Fruit fly (Drosophila melanogaster) whole organism, pupa: ENCODE results near the gene CG32388.
A peak's percentile ranks its signal among the peaks of the same experiment; 100 is the strongest.

Experiments
- CG10348 ChIP-seq: fragments of 200-800 bp; sonication (Bioruptor generic); IDR thresholded peaks from 2 replicates; pipeline ENCODE4 v1.3.6; 2022; ENCODE audit warnings: missing biosample characterization, missing genetic modification characterization
- CG12605 ChIP-seq: fragments of 200-800 bp; sonication (Bioruptor generic); IDR thresholded peaks from 2 replicates; pipeline ENCODE4 v1.3.6; 2022; ENCODE audit warnings: missing biosample characterization, missing genetic modification characterization
- CG15710 ChIP-seq: fragments of 200-800 bp; sonication (Bioruptor generic); optimal IDR thresholded peaks from 2 replicates; lab custom pipeline; 2018; ENCODE audit warnings: missing biosample characterization, mild to moderate bottlenecking, missing genetic modification characterization, moderate library complexity
- CG17806 ChIP-seq: fragments of 200-800 bp; sonication (Bioruptor generic); optimal IDR thresholded peaks from 2 replicates; lab custom pipeline; 2018; ENCODE audit warnings: missing biosample characterization, mild to moderate bottlenecking, missing genetic modification characterization, moderate library complexity
- CG9948 ChIP-seq: fragments of 200-800 bp; sonication (Bioruptor generic); optimal IDR thresholded peaks from 2 replicates; lab custom pipeline; 2018; ENCODE audit warnings: missing biosample characterization, mild to moderate bottlenecking, missing genetic modification characterization, moderate library complexity
- EcR ChIP-seq: fragments of 200-800 bp; sonication (Bioruptor generic); optimal IDR thresholded peaks from 3 replicates; lab custom pipeline; 2019; ENCODE audit warnings: missing biosample characterization, missing genetic modification characterization, mild to moderate bottlenecking, moderate library complexity, missing genetic modification reagents
- Pif1B ChIP-seq: fragments of 200-800 bp; sonication (Bioruptor generic); optimal IDR thresholded peaks from 3 replicates; lab custom pipeline; 2016; ENCODE audit warnings: missing biosample characterization, missing genetic modification characterization
- fd96Ca ChIP-seq: fragments of 200-800 bp; sonication (Bioruptor generic); IDR thresholded peaks from 3 replicates; pipeline ENCODE4 v1.3.6; 2022; ENCODE audit warnings: missing biosample characterization, missing genetic modification characterization
- rn ChIP-seq: fragments of 200-800 bp; sonication (Bioruptor generic); IDR thresholded peaks from 2 replicates; pipeline ENCODE4 v1.3.6; 2022; ENCODE audit warnings: missing biosample characterization, missing genetic modification characterization

DNA sequence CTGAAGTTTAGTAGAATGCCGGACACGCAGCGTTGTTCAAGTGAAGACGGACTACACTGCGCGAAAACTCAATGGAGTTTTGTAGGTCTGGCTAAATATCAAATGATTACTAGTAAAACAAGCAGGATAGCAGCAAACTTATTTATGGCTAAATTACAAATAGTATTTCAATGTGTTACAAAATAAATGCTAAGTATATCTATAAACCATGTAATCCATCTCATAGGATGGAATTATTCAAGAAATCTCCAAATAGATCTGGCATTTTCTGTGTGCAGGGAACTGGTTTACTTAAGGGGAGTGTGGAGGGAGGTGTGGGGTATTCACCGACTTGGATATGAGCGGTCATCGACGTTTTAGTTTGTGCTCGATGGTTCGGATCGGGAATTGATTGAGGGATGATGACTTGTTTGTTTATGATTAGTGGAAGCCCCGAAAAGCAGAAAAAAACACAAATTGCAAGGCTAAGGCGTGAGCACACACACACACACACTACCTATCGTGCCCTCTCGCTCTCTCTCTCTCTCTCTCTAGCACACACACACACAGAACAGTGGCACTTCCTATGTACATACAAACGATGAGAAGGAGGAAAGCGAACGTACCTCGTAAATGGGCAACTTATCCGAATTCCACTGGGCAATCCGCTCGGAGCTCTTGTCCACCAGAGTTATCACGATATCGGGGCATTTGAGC is 20.4 kb downstream of the CG32388 start:
- TF ChIP-seq CG9948 (tag; lab: Kevin White, UChicago), result peak; percentile 92
- TF ChIP-seq EcR (GFP tag; lab: Kevin White, UChicago), result peak; percentile 95
- no peak for TF ChIP-seq fd96Ca (GFP tag; lab: Robert Waterston, UW)
- TF ChIP-seq CG10348 (GFP tag; lab: Robert Waterston, UW), result no peak
- TF ChIP-seq CG17806 (tag; lab: Kevin White, UChicago), result peak; percentile 80
- peak; percentile 84 for TF ChIP-seq CG15710 (tag; lab: Kevin White, UChicago)
- peak; percentile 57 for TF ChIP-seq Pif1B
- TF ChIP-seq CG12605 (GFP tag; lab: Robert Waterston, UW), result peak; percentile 63; the same call in 1 of the 2 replicates
- no peak for TF ChIP-seq rn (GFP tag; lab: Robert Waterston, UW)
